Worm (Caenorhabditis elegans) whole organism, late embryonic: ENCODE results near the gene ins-19.

Source experiments
- C08G9.2 ChIP-seq: sonication (generic microtip); optimal IDR thresholded peaks from 2 replicates; lab custom pipeline; 2016; ENCODE audit warnings: mild to moderate bottlenecking, missing genetic modification characterization, moderate library complexity, missing compliant biosample characterization
- C38D4.7 ChIP-seq: fragments of 200-800 bp; sonication (Bioruptor generic); optimal IDR thresholded peaks from 2 replicates; lab custom pipeline; 2018; ENCODE audit warnings: mild to moderate bottlenecking, missing genetic modification characterization, moderate library complexity, missing compliant biosample characterization
- K02D7.2 ChIP-seq: sonication (generic microtip); optimal IDR thresholded peaks from 2 replicates; lab custom pipeline; 2017; ENCODE audit warnings: mild to moderate bottlenecking, missing genetic modification characterization, missing compliant biosample characterization
- ahr-1 ChIP-seq: sonication (generic microtip); optimal IDR thresholded peaks from 2 replicates; lab custom pipeline; 2016; ENCODE audit warnings: missing genetic modification characterization, missing compliant biosample characterization
- ama-1 ChIP-seq: fragments of 150-350 bp; optimal IDR thresholded peaks from 2 replicates; lab custom pipeline; 2014
- ceh-19 ChIP-seq: fragments of 200-800 bp; sonication (Bioruptor generic); optimal IDR thresholded peaks from 2 replicates; lab custom pipeline; 2018; ENCODE audit warnings: mild to moderate bottlenecking, missing genetic modification characterization, missing compliant biosample characterization
- ceh-2 ChIP-seq: sonication (generic microtip); optimal IDR thresholded peaks from 2 replicates; lab custom pipeline; 2016; ENCODE audit warnings: missing genotype, missing genetic modification characterization, missing compliant biosample characterization
- ceh-22 ChIP-seq: sonication (generic microtip); optimal IDR thresholded peaks from 2 replicates; lab custom pipeline; 2017; ENCODE audit warnings: missing biosample characterization, missing genetic modification characterization
- ceh-24 ChIP-seq: sonication (generic microtip); optimal IDR thresholded peaks from 2 replicates; lab custom pipeline; 2016; ENCODE audit warnings: mild to moderate bottlenecking, missing genetic modification characterization, missing compliant biosample characterization
- ceh-31 ChIP-seq: sonication (generic microtip); optimal IDR thresholded peaks from 2 replicates; lab custom pipeline; 2016; ENCODE audit warnings: missing genetic modification characterization, missing compliant biosample characterization
- ceh-45 ChIP-seq: fragments of 200-800 bp; sonication (Bioruptor generic); IDR thresholded peaks from 2 replicates; pipeline ENCODE4 v1.3.6; 2022; ENCODE audit warnings: missing genetic modification reagents, missing genetic modification characterization, missing compliant biosample characterization
- ceh-48 ChIP-seq: sonication (generic microtip); optimal IDR thresholded peaks from 2 replicates; lab custom pipeline; 2016; ENCODE audit warnings: missing genetic modification characterization, inconsistent platforms, missing compliant biosample characterization
- ceh-6 ChIP-seq: fragments of 200-800 bp; sonication (Bioruptor generic); optimal IDR thresholded peaks from 2 replicates; lab custom pipeline; 2018; ENCODE audit warnings: mild to moderate bottlenecking, missing genetic modification characterization, missing compliant biosample characterization
- ceh-9 ChIP-seq: sonication (generic microtip); optimal IDR thresholded peaks from 2 replicates; lab custom pipeline; 2016; ENCODE audit warnings: mild to moderate bottlenecking, missing genetic modification characterization, inconsistent platforms, missing compliant biosample characterization
- dmd-4 ChIP-seq: sonication (generic microtip); optimal IDR thresholded peaks from 2 replicates; lab custom pipeline; 2016; ENCODE audit warnings: borderline replicate concordance, missing genetic modification characterization, missing compliant biosample characterization
- elt-2 ChIP-seq: sonication (generic microtip); optimal IDR thresholded peaks from 2 replicates; lab custom pipeline; 2016; ENCODE audit warnings: missing genetic modification reagents, missing genetic modification characterization, missing compliant biosample characterization
- elt-4 ChIP-seq: sonication (generic microtip); optimal IDR thresholded peaks from 2 replicates; lab custom pipeline; 2016; ENCODE audit warnings: missing genetic modification characterization, missing compliant biosample characterization
- ets-4 ChIP-seq: sonication (generic microtip); optimal IDR thresholded peaks from 2 replicates; lab custom pipeline; 2016; ENCODE audit warnings: missing genetic modification characterization, missing compliant biosample characterization
- fax-1 ChIP-seq: sonication (generic microtip); optimal IDR thresholded peaks from 2 replicates; lab custom pipeline; 2016; ENCODE audit warnings: missing genotype, missing genetic modification characterization, missing compliant biosample characterization
- fkh-10 ChIP-seq: fragments of 150-350 bp; optimal IDR thresholded peaks from 2 replicates; lab custom pipeline; 2014; ENCODE audit warnings: missing biosample characterization, missing genetic modification reagents, missing genetic modification characterization
- gmeb-2 ChIP-seq: sonication (generic microtip); optimal IDR thresholded peaks from 2 replicates; lab custom pipeline; 2016; ENCODE audit warnings: missing genetic modification characterization, inconsistent platforms, missing compliant biosample characterization
- hlh-13 ChIP-seq: fragments of 200-800 bp; sonication (Bioruptor generic); optimal IDR thresholded peaks from 2 replicates; lab custom pipeline; 2018; ENCODE audit warnings: mild to moderate bottlenecking, missing genetic modification characterization, missing compliant biosample characterization
- hlh-30 ChIP-seq: sonication (generic microtip); optimal IDR thresholded peaks from 2 replicates; lab custom pipeline; 2017; ENCODE audit warnings: antibody characterized with exemption, missing genetic modification characterization, missing compliant biosample characterization; ENCODE audit not compliant: insufficient read depth
- hlh-6 ChIP-seq: sonication (generic microtip); optimal IDR thresholded peaks from 2 replicates; lab custom pipeline; 2016; ENCODE audit warnings: missing genotype, missing genetic modification characterization, missing compliant biosample characterization
- lin-11 ChIP-seq: fragments of 200-800 bp; sonication (Bioruptor generic); optimal IDR thresholded peaks from 2 replicates; lab custom pipeline; 2018; ENCODE audit warnings: mild to moderate bottlenecking, missing genetic modification characterization, missing compliant biosample characterization
- nfya-1 ChIP-seq: sonication (generic microtip); optimal IDR thresholded peaks from 2 replicates; lab custom pipeline; 2017; ENCODE audit warnings: missing genetic modification characterization, mild to moderate bottlenecking, missing compliant biosample characterization, antibody characterized with exemption, moderate library complexity
- nhr-11 ChIP-seq: fragments of 150-350 bp; optimal IDR thresholded peaks from 2 replicates; lab custom pipeline; 2014; ENCODE audit warnings: missing biosample characterization, missing genetic modification characterization
- npax-4 ChIP-seq: sonication (generic microtip); optimal IDR thresholded peaks from 2 replicates; lab custom pipeline; 2016; ENCODE audit warnings: missing genetic modification characterization, missing compliant biosample characterization
- pag-3 ChIP-seq: sonication (generic microtip); optimal IDR thresholded peaks from 2 replicates; lab custom pipeline; 2016; ENCODE audit warnings: missing compliant biosample characterization, missing genetic modification characterization, borderline replicate concordance
- pros-1 ChIP-seq: fragments of 150-350 bp; optimal IDR thresholded peaks from 2 replicates; lab custom pipeline; 2014; ENCODE audit warnings: missing biosample characterization, missing genetic modification reagents, missing genetic modification characterization
- ref-2 ChIP-seq: sonication (generic microtip); optimal IDR thresholded peaks from 2 replicates; lab custom pipeline; 2016; ENCODE audit warnings: missing genetic modification characterization, missing compliant biosample characterization
- rnt-1 ChIP-seq: sonication (generic microtip); optimal IDR thresholded peaks from 2 replicates; lab custom pipeline; 2016; ENCODE audit warnings: missing genetic modification characterization, missing compliant biosample characterization
- sox-2 ChIP-seq: fragments of 200-800 bp; sonication (Bioruptor generic); IDR thresholded peaks from 2 replicates; pipeline ENCODE4 v1.3.6; 2022; ENCODE audit warnings: missing genetic modification reagents, missing genetic modification characterization, missing compliant biosample characterization
- sox-4 ChIP-seq: sonication (generic microtip); optimal IDR thresholded peaks from 2 replicates; lab custom pipeline; 2017; ENCODE audit warnings: mild to moderate bottlenecking, missing genetic modification characterization, inconsistent platforms, missing compliant biosample characterization
- syd-9 ChIP-seq: sonication (generic microtip); optimal IDR thresholded peaks from 2 replicates; lab custom pipeline; 2016; ENCODE audit warnings: mild to moderate bottlenecking, missing genetic modification characterization, moderate library complexity, missing compliant biosample characterization
- tbx-2 ChIP-seq: sonication (generic microtip); optimal IDR thresholded peaks from 2 replicates; lab custom pipeline; 2016; ENCODE audit warnings: missing genetic modification characterization, missing compliant biosample characterization
- unc-86 ChIP-seq: sonication (generic microtip); optimal IDR thresholded peaks from 2 replicates; lab custom pipeline; 2016; ENCODE audit warnings: missing genetic modification characterization, missing compliant biosample characterization

The ins-19 gene

ce11 chrII:3113934-3114333, 12.3 kb downstream of the ins-19 start, which contains the start of gene clec-123:
Gene clec-123 (plus strand): TSS chrII:3114234.
- TF ChIP-seq fkh-10 (GFP tag; lab: Kevin White, UChicago) = no peak
- no peak for TF ChIP-seq ahr-1 (tag; lab: Kevin White, UChicago)
- no peak for TF ChIP-seq rnt-1
- TF ChIP-seq ceh-22 (tag; lab: Kevin White, UChicago) = no peak
- no peak for TF ChIP-seq elt-4 (tag; lab: Kevin White, UChicago)
- TF ChIP-seq pag-3 (tag; lab: Kevin White, UChicago) = no peak
- no peak for TF ChIP-seq elt-2 (tag; lab: Kevin White, UChicago)
- no peak for TF ChIP-seq pros-1 (tag; lab: Kevin White, UChicago)
- no peak for TF ChIP-seq ref-2 (tag; lab: Kevin White, UChicago)
- no peak for TF ChIP-seq unc-86 (tag; lab: Kevin White, UChicago)
- TF ChIP-seq ceh-19 (GFP tag; lab: Kevin White, UChicago) = no peak
- TF ChIP-seq npax-4 = no peak
- TF ChIP-seq sox-4 (tag; lab: Kevin White, UChicago) = no peak
- no peak for TF ChIP-seq hlh-30 (tag; lab: Kevin White, UChicago)
- no peak for TF ChIP-seq ama-1 (lab: Kevin White, UChicago)
- TF ChIP-seq hlh-13 (GFP tag; lab: Kevin White, UChicago) = no peak
- TF ChIP-seq fax-1 (tag; lab: Kevin White, UChicago) = no peak
- no peak for TF ChIP-seq C08G9.2 (tag; lab: Kevin White, UChicago)
- TF ChIP-seq hlh-6 = no peak
- TF ChIP-seq syd-9 = no peak
- TF ChIP-seq, all 69 proteins: peak for 0

DNA sequence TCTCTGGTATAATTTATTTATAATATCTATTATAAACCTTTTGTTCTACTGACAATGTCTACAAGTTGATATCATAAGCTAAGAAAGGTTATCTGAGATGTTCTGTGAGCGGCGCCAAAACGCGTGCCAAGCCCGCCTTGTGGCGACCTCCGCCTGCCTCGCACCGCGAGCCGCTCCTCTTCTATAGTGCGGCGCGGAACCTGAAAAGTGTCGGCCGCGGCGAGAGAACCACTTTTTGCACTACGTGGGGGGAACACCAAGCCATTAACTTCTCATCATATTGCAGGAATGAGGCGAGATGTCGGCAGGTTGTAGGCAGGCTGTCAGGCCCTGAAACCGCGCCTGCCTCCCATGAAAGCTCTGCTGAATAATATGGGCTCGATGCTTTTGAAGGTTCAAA, 13.0 kb downstream of the ins-19 start:
- TF ChIP-seq ceh-6 (GFP tag; lab: Kevin White, UChicago) (no peak), dmd-4 (tag; lab: Kevin White, UChicago) (no peak), sox-2 (GFP tag; lab: Robert Waterston, UW) (no peak), hlh-30 (tag; lab: Kevin White, UChicago) (no peak), ets-4 (no peak), tbx-2 (no peak), syd-9 (no peak), rnt-1 (no peak), nhr-11 (tag; lab: Kevin White, UChicago) (no peak), hlh-6 (no peak), ceh-2 (tag; lab: Kevin White, UChicago) (no peak), pag-3 (tag; lab: Kevin White, UChicago) (no peak), gmeb-2 (tag; lab: Kevin White, UChicago) (no peak), ref-2 (tag; lab: Kevin White, UChicago) (no peak), nfya-1 (tag; lab: Kevin White, UChicago) (no peak)

DNA sequence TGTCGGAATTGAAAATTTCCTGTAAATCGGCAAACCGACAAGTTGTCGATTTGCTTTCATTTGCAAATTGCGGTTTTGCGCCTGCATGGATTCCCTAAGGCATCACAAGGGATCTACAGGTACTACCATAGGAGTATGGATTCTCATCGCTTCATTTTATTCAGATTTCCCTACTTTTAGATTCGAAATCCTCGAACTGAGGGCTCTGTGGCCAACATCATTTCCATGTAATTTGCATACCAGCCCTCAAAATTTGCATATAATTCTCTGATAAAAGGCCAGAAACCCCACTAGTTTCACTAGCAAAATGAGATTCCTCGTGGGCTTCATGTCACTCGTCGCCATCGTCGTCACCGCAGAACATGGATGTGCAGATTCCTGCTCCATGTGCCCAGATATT, 13.9 kb downstream of the ins-19 start, which contains the start of gene Y25C1A.2:
Y25C1A.2 (plus strand) TSS at position 301 of the 400 bp plus-strand sequence.
- TF ChIP-seq lin-11 (tag; lab: Kevin White, UChicago) (no peak), fkh-10 (GFP tag; lab: Kevin White, UChicago) (no peak), K02D7.2 (tag; lab: Kevin White, UChicago) (no peak), unc-86 (tag; lab: Kevin White, UChicago) (no peak), C38D4.7 (GFP tag; lab: Kevin White, UChicago) (no peak), ceh-45 (GFP tag; lab: Robert Waterston, UW) (no peak), sox-2 (GFP tag; lab: Robert Waterston, UW) (no peak), gmeb-2 (tag; lab: Kevin White, UChicago) (no peak), ref-2 (tag; lab: Kevin White, UChicago) (no peak), ama-1 (lab: Kevin White, UChicago) (no peak), ceh-24 (tag; lab: Kevin White, UChicago) (no peak), ceh-48 (no peak), C08G9.2 (tag; lab: Kevin White, UChicago) (no peak)
- TF ChIP-seq, all 69 proteins: peak for 0

DNA sequence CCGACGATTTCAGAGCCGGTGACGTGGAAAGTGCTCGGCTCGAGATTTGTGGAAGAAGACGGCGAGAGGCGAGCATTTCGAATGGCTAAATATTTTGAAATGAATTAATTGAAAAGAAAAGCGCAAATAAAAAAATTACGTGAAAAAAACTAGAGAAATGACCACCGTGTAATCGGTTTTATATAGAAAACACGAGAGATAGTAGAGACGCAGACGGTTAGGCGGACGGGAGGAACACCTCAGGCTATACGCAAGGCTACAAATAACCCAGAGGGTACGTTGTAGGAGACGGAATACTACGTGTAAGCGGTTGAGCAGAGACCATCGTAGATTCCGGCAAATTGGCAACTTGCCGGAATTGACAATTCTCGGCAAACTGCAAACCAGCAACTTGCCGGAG, 15.1 kb downstream of the ins-19 start, which contains the start of gene Y25C1A.13:
Y25C1A.13 (minus strand) TSS at position 101 of the 400 bp plus-strand sequence.
- TF ChIP-seq C08G9.2 (tag; lab: Kevin White, UChicago) (no peak), ceh-31 (tag; lab: Kevin White, UChicago) (no peak), ceh-9 (tag; lab: Kevin White, UChicago) (no peak), ahr-1 (tag; lab: Kevin White, UChicago) (no peak), ceh-22 (tag; lab: Kevin White, UChicago) (no peak), pros-1 (tag; lab: Kevin White, UChicago) (no peak), gmeb-2 (tag; lab: Kevin White, UChicago) (no peak), hlh-13 (GFP tag; lab: Kevin White, UChicago) (no peak), hlh-6 (no peak)
- TF ChIP-seq, all 69 proteins: peak for 0
